Worm (Caenorhabditis elegans) whole organism, L4 larva: Measurements from ENCODE around the gene ccch-3.

Source experiments
- F26F4.8 ChIP-seq: fragments of 200-800 bp; sonication (Bioruptor generic); conservative IDR thresholded peaks from 2 replicates; pipeline ENCODE4 v1.3.6; 2022; ENCODE audit warnings: missing genetic modification characterization, missing compliant biosample characterization
- F44E2.7 ChIP-seq: fragments of 200-800 bp; sonication (Bioruptor generic); IDR thresholded peaks from 2 replicates; pipeline ENCODE4 v2.1.2; 2022; ENCODE audit warnings: missing genetic modification characterization, missing compliant biosample characterization
- F49E8.2 ChIP-seq: sonication (generic microtip); optimal IDR thresholded peaks from 2 replicates; lab custom pipeline; 2016; ENCODE audit warnings: missing compliant biosample characterization, mild to moderate bottlenecking, missing genetic modification characterization, borderline replicate concordance
- T26A8.4 ChIP-seq: fragments of 200-800 bp; sonication (Bioruptor generic); IDR thresholded peaks from 2 replicates; pipeline ENCODE4 v1.3.6; 2022; ENCODE audit warnings: missing genetic modification characterization, missing compliant biosample characterization
- Y48G9A.11 ChIP-seq: fragments of 200-800 bp; sonication (Bioruptor generic); IDR thresholded peaks from 2 replicates; pipeline ENCODE4 v1.3.6; 2022; ENCODE audit warnings: missing genetic modification reagents, missing genetic modification characterization, missing compliant biosample characterization
- aha-1 ChIP-seq: fragments of 150-350 bp; peaks from one replicate; lab custom pipeline; 2014; ENCODE audit warnings: missing biosample characterization, missing genetic modification characterization
- ama-1 ChIP-seq: fragments of 150-350 bp; optimal IDR thresholded peaks from 2 replicates; lab custom pipeline; 2014; ENCODE audit warnings: inconsistent platforms, mixed read lengths
- attf-4 ChIP-seq: sonication (generic microtip); optimal IDR thresholded peaks from 3 replicates; lab custom pipeline; 2017; ENCODE audit warnings: missing biosample characterization, missing genetic modification characterization
- ceh-20 ChIP-seq: fragments of 200-800 bp; sonication (Bioruptor generic); IDR thresholded peaks from 2 replicates; pipeline ENCODE4 v1.3.6; 2022; ENCODE audit warnings: missing genetic modification reagents, missing genetic modification characterization, missing compliant biosample characterization
- ceh-28 ChIP-seq: fragments of 150-350 bp; optimal IDR thresholded peaks from 2 replicates; lab custom pipeline; 2014; ENCODE audit warnings: missing biosample characterization, missing genetic modification reagents, missing genetic modification characterization
- ceh-44 ChIP-seq: fragments of 200-800 bp; sonication (Bioruptor generic); IDR thresholded peaks from 2 replicates; pipeline ENCODE4 v1.3.6; 2022; ENCODE audit warnings: missing genetic modification reagents, missing genetic modification characterization, missing compliant biosample characterization
- cey-2 ChIP-seq: sonication (generic microtip); optimal IDR thresholded peaks from 3 replicates; lab custom pipeline; 2017; ENCODE audit warnings: missing genetic modification characterization, mild to moderate bottlenecking, missing compliant biosample characterization, antibody characterized with exemption, borderline replicate concordance; ENCODE audit not compliant: insufficient read depth
- daf-16 ChIP-seq, 3 experiments: sonication (generic microtip); optimal IDR thresholded peaks; 2 replicates each; lab custom pipeline; 2016 to 2017; ENCODE audit warnings: missing genetic modification characterization in 3 of 3, missing genetic modification reagents in 3 of 3, mild to moderate bottlenecking in 2 of 3, missing compliant biosample characterization in 2 of 3, missing biosample characterization in 1 of 3, moderate library complexity in 1 of 3
- daf-8 ChIP-seq: fragments of 200-800 bp; sonication (Bioruptor generic); IDR thresholded peaks from 2 replicates; pipeline ENCODE4 v1.3.6; 2022; ENCODE audit warnings: missing genetic modification characterization, missing compliant biosample characterization
- dpl-1 ChIP-seq: fragments of 150-350 bp; optimal IDR thresholded peaks from 2 replicates; lab custom pipeline; 2014; ENCODE audit warnings: missing biosample characterization, missing genetic modification reagents, missing genetic modification characterization
- egl-27 ChIP-seq: sonication (generic microtip); optimal IDR thresholded peaks from 3 replicates; lab custom pipeline; 2017; ENCODE audit warnings: missing biosample characterization, missing genetic modification reagents, missing genetic modification characterization
- hlh-11 ChIP-seq: fragments of 200-800 bp; sonication (Bioruptor generic); optimal IDR thresholded peaks from 2 replicates; lab custom pipeline; 2018; ENCODE audit warnings: mild to moderate bottlenecking, missing genetic modification characterization, missing compliant biosample characterization
- jun-1 ChIP-seq: fragments of 150-350 bp; optimal IDR thresholded peaks from 2 replicates; lab custom pipeline; 2014; ENCODE audit warnings: missing biosample characterization, missing genetic modification reagents, missing genetic modification characterization
- lim-7 ChIP-seq: fragments of 200-800 bp; sonication (Bioruptor generic); IDR thresholded peaks from 2 replicates; pipeline ENCODE4 v1.3.6; 2022; ENCODE audit warnings: missing genetic modification characterization, missing compliant biosample characterization
- lin-29 ChIP-seq: fragments of 200-800 bp; sonication (Bioruptor generic); IDR thresholded peaks from 2 replicates; pipeline ENCODE4 v1.3.6; 2022; ENCODE audit warnings: missing genetic modification reagents, missing genetic modification characterization, missing compliant biosample characterization
- mdt-29 ChIP-seq: fragments of 200-800 bp; sonication (Bioruptor generic); IDR thresholded peaks from 2 replicates; pipeline ENCODE4 v1.3.6; 2022; ENCODE audit warnings: missing genetic modification reagents, missing genetic modification characterization, missing compliant biosample characterization
- mxl-2 ChIP-seq: fragments of 200-800 bp; sonication (Bioruptor generic); conservative IDR thresholded peaks from 2 replicates; pipeline ENCODE4 v1.3.6; 2022; ENCODE audit warnings: missing genetic modification reagents, missing genetic modification characterization, missing compliant biosample characterization
- nhr-10 ChIP-seq: fragments of 150-350 bp; optimal IDR thresholded peaks from 2 replicates; lab custom pipeline; 2014; ENCODE audit warnings: missing biosample characterization, missing genetic modification characterization
- pqm-1 ChIP-seq: sonication (generic microtip); optimal IDR thresholded peaks from 2 replicates; lab custom pipeline; 2017; ENCODE audit warnings: missing biosample characterization, missing genetic modification characterization
- set-16 ChIP-seq: fragments of 200-800 bp; sonication (Bioruptor generic); IDR thresholded peaks from 2 replicates; pipeline ENCODE4 v1.3.6; 2022; ENCODE audit warnings: missing genetic modification reagents, missing genetic modification characterization, missing compliant biosample characterization
- spr-1 ChIP-seq: sonication (generic microtip); optimal IDR thresholded peaks from 2 replicates; lab custom pipeline; 2016; ENCODE audit warnings: mild to moderate bottlenecking, missing genetic modification characterization, missing compliant biosample characterization
- tag-97 ChIP-seq: fragments of 200-800 bp; sonication (Bioruptor generic); IDR thresholded peaks from 2 replicates; pipeline ENCODE4 v1.3.6; 2022; ENCODE audit warnings: missing genetic modification characterization, missing compliant biosample characterization
- tra-1 ChIP-seq: fragments of 200-800 bp; sonication (Bioruptor generic); IDR thresholded peaks from 2 replicates; pipeline ENCODE4 v1.3.6; 2022; ENCODE audit warnings: missing genetic modification reagents, missing genetic modification characterization, missing compliant biosample characterization
- unc-39 ChIP-seq: sonication (generic microtip); optimal IDR thresholded peaks from 2 replicates; lab custom pipeline; 2017; ENCODE audit warnings: missing biosample characterization, missing genetic modification characterization
- unc-62 ChIP-seq, 3 experiments: fragments of 150-350 bp in 1 of 3; sonication (generic microtip); optimal IDR thresholded peaks in 2 of 3; peaks in 1 of 3; 1 replicate in 1 of 3; 2 replicates in 2 of 3; lab custom pipeline; 2014 to 2017; ENCODE audit warnings: missing biosample characterization in 3 of 3, missing genetic modification characterization in 3 of 3, missing genetic modification reagents in 3 of 3, missing genotype in 1 of 3
- zfp-3 ChIP-seq: fragments of 200-800 bp; sonication (Bioruptor generic); conservative IDR thresholded peaks from 2 replicates; pipeline ENCODE4 v1.3.6; 2022; ENCODE audit warnings: missing genetic modification reagents, missing genetic modification characterization, missing compliant biosample characterization
- zip-11 ChIP-seq: fragments of 200-800 bp; sonication (Bioruptor generic); IDR thresholded peaks from 2 replicates; pipeline ENCODE4 v1.3.6; 2022; ENCODE audit warnings: missing genetic modification characterization, missing compliant biosample characterization

The ccch-3 gene

DNA sequence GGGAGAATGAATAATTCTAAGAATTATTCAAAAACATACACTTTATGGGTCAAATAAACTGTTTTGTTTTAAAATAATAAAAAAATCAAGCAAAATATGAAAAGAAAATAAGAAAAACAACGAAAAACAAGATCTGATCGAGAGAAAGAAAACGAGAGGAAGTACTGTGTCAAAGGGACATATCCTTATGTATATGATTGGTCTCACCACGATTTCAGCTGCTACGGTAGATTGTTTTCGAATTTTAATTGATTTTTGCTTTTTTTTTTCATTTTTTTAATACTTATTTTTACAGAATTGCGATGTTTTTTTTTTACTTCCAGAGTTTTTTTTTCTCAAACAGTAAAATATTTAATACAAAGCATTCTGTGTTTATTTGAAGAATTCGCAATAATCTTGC is 37.3 kb upstream of the ccch-3 start:
- TF ChIP-seq mdt-29, result no peak
- TF ChIP-seq unc-39 (tag; lab: Kevin White, UChicago), result no peak
- no peak for TF ChIP-seq lim-7 (GFP tag; lab: Robert Waterston, UW)
- no peak for TF ChIP-seq ceh-28
- TF ChIP-seq ama-1, result no peak
- TF ChIP-seq T26A8.4 (GFP tag; lab: Robert Waterston, UW), result no peak
- TF ChIP-seq cey-2, result no peak
- no peak for TF ChIP-seq nhr-10
- no peak for TF ChIP-seq Y48G9A.11 (GFP tag; lab: Robert Waterston, UW)
- TF ChIP-seq F44E2.7 (GFP tag; lab: Robert Waterston, UW), result no peak
- TF ChIP-seq set-16, result no peak
- TF ChIP-seq tra-1 (GFP tag; lab: Robert Waterston, UW), result no peak
- no peak for TF ChIP-seq zip-11 (GFP tag; lab: Robert Waterston, UW)
- TF ChIP-seq daf-8 (GFP tag; lab: Robert Waterston, UW), result no peak

DNA sequence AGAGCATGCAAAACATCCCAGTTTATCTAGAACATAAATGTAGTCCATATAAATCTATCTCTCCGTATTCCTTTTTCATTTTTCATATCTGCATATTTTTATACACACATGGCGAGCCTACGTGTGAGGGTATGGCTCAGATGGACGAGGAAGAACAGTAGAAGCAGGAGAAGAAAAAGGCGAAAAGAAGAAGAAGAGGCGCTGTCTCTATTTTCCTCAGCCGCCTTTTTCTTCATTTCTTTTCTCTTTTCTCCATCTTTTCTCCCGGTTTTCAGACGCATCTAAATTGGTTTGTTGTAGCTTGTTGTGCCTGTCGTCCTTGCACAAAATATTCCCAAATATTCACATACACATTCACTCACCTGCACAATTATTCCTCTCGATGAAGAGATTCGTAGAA is 36.5 kb upstream of the ccch-3 start, which contains the start of gene K10C8.4:
K10C8.4 (plus strand) TSS at position 301 of the 400 bp plus-strand sequence.
- TF ChIP-seq attf-4 (tag; lab: Kevin White, UChicago) (no peak), F49E8.2 (tag; lab: Kevin White, UChicago) (no peak), spr-1 (no peak), F44E2.7 (GFP tag; lab: Robert Waterston, UW) (no peak), T26A8.4 (GFP tag; lab: Robert Waterston, UW) (no peak), tag-97 (GFP tag; lab: Robert Waterston, UW) (no peak), ceh-20 (GFP tag; lab: Robert Waterston, UW) (no peak), hlh-11 (no peak), dpl-1 (GFP tag; lab: Kevin White, UChicago) (no peak)

DNA sequence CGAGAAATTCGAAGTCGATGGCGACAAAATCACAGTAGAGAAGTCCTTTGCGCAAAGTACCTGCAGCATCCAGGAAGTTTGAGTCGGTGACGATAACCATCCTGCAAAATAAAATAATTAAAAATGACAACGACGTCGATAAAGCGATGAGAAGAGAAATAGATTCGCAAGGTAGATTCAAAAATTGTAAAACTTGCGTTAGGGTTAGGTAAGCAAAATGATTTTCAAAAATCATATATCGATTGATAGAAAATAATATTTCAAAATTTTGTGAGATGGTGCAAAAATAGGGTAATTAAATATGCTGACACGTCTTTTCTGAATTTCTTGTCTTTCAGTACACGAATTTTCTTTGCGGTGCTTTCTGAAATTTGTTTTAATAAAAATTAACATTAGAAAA is 35.7 kb upstream of the ccch-3 start, which contains the start of gene parn-1:
parn-1 (minus strand) TSS at position 101 of the 400 bp plus-strand sequence.
- TF ChIP-seq egl-27 (tag; lab: Kevin White, UChicago), result no peak

DNA sequence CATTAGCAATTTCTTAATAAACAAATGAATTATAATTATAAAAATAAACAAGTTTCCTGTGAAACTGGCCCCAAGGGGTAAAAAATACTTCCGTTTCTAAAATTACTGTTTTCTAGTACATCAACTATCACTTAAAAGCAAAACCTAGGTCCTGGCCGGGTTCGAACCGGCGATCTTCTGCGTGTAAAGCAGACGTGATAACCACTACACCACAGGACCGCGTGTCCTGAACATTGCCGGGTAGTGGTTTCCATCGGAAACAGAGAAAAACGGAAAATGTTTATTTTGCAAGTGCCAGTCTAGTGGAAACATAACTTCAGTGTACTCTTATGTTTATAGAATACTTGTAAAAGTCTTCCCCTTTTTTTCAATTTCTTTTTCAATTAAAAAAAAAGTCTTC is 23.7 kb upstream of the ccch-3 start:
- no peak for TF ChIP-seq lin-29
- TF ChIP-seq zip-11 (GFP tag; lab: Robert Waterston, UW), result no peak
- TF ChIP-seq jun-1 (tag; lab: Kevin White, UChicago), result no peak
- TF ChIP-seq zfp-3 (GFP tag; lab: Robert Waterston, UW), result no peak
- TF ChIP-seq ceh-44, result 0 out of 2 replicates have a peak, but pooled peaks have one; percentile 53
- TF ChIP-seq daf-16 (GFP tag; optimal IDR thresholded peaks at IDR 0.05; lab: Kevin White, UChicago), result peak in 1 of 2 experiments; percentile 37
- no peak for TF ChIP-seq daf-16 (tag; optimal IDR thresholded peaks at IDR 0.05; lab: Kevin White, UChicago)
- no peak for TF ChIP-seq ceh-20 (GFP tag; lab: Robert Waterston, UW)

DNA sequence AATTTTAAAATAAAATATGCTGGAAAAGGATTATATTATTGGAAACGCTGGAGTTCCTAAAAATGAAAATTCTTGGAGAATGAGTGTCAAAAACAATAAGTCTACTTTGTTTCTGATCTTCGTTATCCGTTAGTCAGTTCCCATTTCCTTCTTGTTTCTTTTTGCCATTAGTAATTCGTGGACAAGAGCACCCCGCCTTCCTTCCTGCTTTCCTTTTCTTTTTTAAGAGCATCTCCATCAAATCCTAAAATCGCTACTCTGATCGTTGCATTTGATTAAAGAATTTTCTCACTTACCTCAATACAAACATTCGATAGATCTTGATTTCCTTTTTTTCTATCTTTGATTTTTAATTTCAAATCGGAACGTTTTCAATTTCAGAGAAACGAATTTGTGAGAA is 20.3 kb upstream of the ccch-3 start, which contains the start of gene frpr-15:
frpr-15 (plus strand) TSS at position 301 of the 400 bp plus-strand sequence.
- TF ChIP-seq pqm-1 (tag; lab: Kevin White, UChicago) (no peak), unc-62 (GFP tag; optimal IDR thresholded peaks at IDR 0.05 in 1 of 2; lab: Kevin White, UChicago) (peak in 1 of 2 experiments; percentile 33), unc-62 (tag; optimal IDR thresholded peaks at IDR 0.05; lab: Kevin White, UChicago) (no peak), tra-1 (GFP tag; lab: Robert Waterston, UW) (no peak)

DNA sequence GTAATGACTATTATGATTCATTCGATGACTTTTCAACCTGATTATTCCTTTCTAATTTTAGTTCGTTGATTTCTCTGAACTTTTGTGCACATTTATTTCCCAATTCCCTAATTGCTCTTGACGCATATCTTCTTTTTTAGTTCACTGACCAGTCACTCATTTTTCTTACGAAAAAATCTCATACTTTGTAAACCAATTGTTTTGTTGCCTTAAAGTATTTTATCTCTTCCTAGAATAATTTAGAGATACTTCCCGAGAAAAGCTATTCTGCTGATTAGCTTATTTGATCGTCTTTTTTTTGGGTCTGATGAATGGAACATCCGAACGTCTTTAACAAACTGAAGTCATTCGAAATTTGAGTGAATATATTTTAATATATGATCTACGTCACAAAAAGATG is 19.8 kb upstream of the ccch-3 start:
- TF ChIP-seq aha-1 (tag; lab: Kevin White, UChicago) (no peak), F26F4.8 (no peak), mxl-2 (no peak)
